Worm (Caenorhabditis elegans) whole organism, midembryonic: Measurements from ENCODE around the gene C45G9.6.

Experiments
- T22C8.4 ChIP-seq: fragments of 200-800 bp; sonication (Bioruptor generic); IDR thresholded peaks from 2 replicates; pipeline ENCODE4 v1.3.6; 2022; ENCODE audit warnings: missing genetic modification characterization, missing compliant biosample characterization
- cog-1 ChIP-seq: sonication (generic microtip); optimal IDR thresholded peaks from 2 replicates; lab custom pipeline; 2016; ENCODE audit warnings: missing genetic modification characterization, missing compliant biosample characterization
- flt-1 ChIP-seq: fragments of 200-800 bp; sonication (Bioruptor generic); IDR thresholded peaks from 2 replicates; pipeline ENCODE4 v1.3.6; 2022; ENCODE audit warnings: missing genetic modification characterization, missing compliant biosample characterization
- klf-2 ChIP-seq: fragments of 200-800 bp; sonication (Bioruptor generic); conservative IDR thresholded peaks from 2 replicates; pipeline ENCODE4 v1.3.6; 2022; ENCODE audit warnings: missing genetic modification reagents, missing genetic modification characterization, missing compliant biosample characterization
- med-1 ChIP-seq: sonication (generic microtip); optimal IDR thresholded peaks from 2 replicates; lab custom pipeline; 2017; ENCODE audit warnings: missing genetic modification characterization, mild to moderate bottlenecking, missing compliant biosample characterization, antibody characterized with exemption, missing genetic modification reagents; ENCODE audit not compliant: insufficient read depth

DNA sequence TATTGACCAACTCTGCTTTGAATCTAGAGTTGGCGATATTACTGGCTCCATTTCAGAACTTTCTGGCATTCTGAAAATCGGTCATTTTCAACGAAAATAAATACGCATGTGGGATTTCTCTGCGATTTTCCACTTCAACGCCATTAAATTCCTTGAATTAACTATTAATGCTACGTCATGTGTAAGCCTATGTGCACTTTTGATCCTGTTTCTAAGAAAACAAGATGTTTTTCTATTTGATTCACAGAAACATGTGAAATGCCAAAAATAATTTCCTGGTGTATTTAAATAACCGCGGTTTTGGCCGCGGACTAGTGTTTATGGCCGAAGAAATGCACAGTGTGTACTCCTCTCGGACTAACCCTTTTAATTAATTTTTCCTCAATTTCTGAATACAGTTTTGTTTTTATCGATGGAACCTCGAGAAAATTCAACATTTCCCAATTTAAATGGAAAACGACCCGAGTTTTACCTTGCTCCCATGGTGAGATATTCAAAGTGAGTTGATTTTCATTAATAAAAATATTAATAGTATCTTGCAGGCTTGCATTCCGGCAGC, 32.5 kb downstream of the C45G9.6 start, which contains the start of the genes C45G9.11 and C45G9.2:
- peak; percentile 62 for TF ChIP-seq cog-1 (tag; lab: Kevin White, UChicago)
- peak; percentile 61 for TF ChIP-seq flt-1
- TF ChIP-seq klf-2 (GFP tag; lab: Robert Waterston, UW) = no peak
- no peak for TF ChIP-seq T22C8.4
- no peak for TF ChIP-seq med-1 (GFP tag; lab: Kevin White, UChicago)
